Fruit fly (Drosophila melanogaster) whole organism, embryonic: Measurements from ENCODE around the gene Sps2.

Source experiments
- Bdp1 ChIP-seq: fragments of 200-800 bp; sonication (Bioruptor generic); optimal IDR thresholded peaks from 3 replicates; lab custom pipeline; 2016; ENCODE audit warnings: missing biosample characterization, missing genetic modification characterization
- C15 ChIP-seq: fragments of 200-800 bp; sonication (Bioruptor generic); IDR thresholded peaks from 3 replicates; pipeline ENCODE4 v1.3.6; 2022; ENCODE audit warnings: missing biosample characterization, missing genetic modification characterization
- CG11247 ChIP-seq: fragments of 200-800 bp; sonication (Bioruptor generic); IDR thresholded peaks from 2 replicates; pipeline ENCODE4 v1.3.6; 2022; ENCODE audit warnings: missing biosample characterization, missing genetic modification characterization
- CG11398 ChIP-seq: fragments of 200-800 bp; sonication (Bioruptor generic); optimal IDR thresholded peaks from 2 replicates; lab custom pipeline; 2016; ENCODE audit warnings: missing biosample characterization, missing genetic modification characterization
- CG11696 ChIP-seq: fragments of 200-800 bp; sonication (Bioruptor generic); IDR thresholded peaks from 2 replicates; pipeline ENCODE4 v1.3.6; 2022; ENCODE audit warnings: missing biosample characterization, missing genetic modification characterization
- CG1233 ChIP-seq: fragments of 200-800 bp; sonication (Bioruptor generic); optimal IDR thresholded peaks from 4 replicates; lab custom pipeline; 2018; ENCODE audit warnings: missing biosample characterization, mild to moderate bottlenecking, missing genetic modification characterization
- CG13287 ChIP-seq: fragments of 200-800 bp; sonication (Bioruptor generic); IDR thresholded peaks from 2 replicates; pipeline ENCODE4 v1.3.6; 2022; ENCODE audit warnings: missing biosample characterization, missing genetic modification characterization; ENCODE audit not compliant: partially characterized antibody
- CG17802 ChIP-seq: fragments of 200-800 bp; sonication (Bioruptor generic); optimal IDR thresholded peaks from 2 replicates; lab custom pipeline; 2018; ENCODE audit warnings: missing biosample characterization, mild to moderate bottlenecking, missing genetic modification characterization, moderate library complexity
- CG2116 ChIP-seq: fragments of 200-800 bp; sonication (Bioruptor generic); optimal IDR thresholded peaks from 3 replicates; lab custom pipeline; 2018; ENCODE audit warnings: missing biosample characterization, mild to moderate bottlenecking, missing genetic modification characterization
- CG2712 ChIP-seq: fragments of 200-800 bp; optimal IDR thresholded peaks from 3 replicates; lab custom pipeline; 2019; ENCODE audit warnings: missing biosample characterization, mild to moderate bottlenecking, missing genetic modification characterization, moderate library complexity
- CG30020 ChIP-seq: fragments of 200-800 bp; optimal IDR thresholded peaks from 2 replicates; lab custom pipeline; 2019; ENCODE audit warnings: missing biosample characterization, mild to moderate bottlenecking, missing genetic modification characterization, moderate library complexity
- CG30403 ChIP-seq: fragments of 200-800 bp; sonication (Bioruptor generic); optimal IDR thresholded peaks from 3 replicates; lab custom pipeline; 2016; ENCODE audit warnings: missing biosample characterization, missing genetic modification characterization
- CG4617 ChIP-seq: fragments of 200-800 bp; sonication (Bioruptor generic); optimal IDR thresholded peaks from 3 replicates; lab custom pipeline; 2016; ENCODE audit warnings: missing biosample characterization, missing genetic modification characterization, borderline replicate concordance
- CG6683 ChIP-seq: fragments of 200-800 bp; sonication (Bioruptor generic); optimal IDR thresholded peaks from 2 replicates; lab custom pipeline; 2017; ENCODE audit warnings: missing biosample characterization, mild to moderate bottlenecking, missing genetic modification characterization, missing genetic modification reagents
- CG7786 ChIP-seq: fragments of 200-800 bp; sonication (Bioruptor generic); optimal IDR thresholded peaks from 2 replicates; lab custom pipeline; 2016; ENCODE audit warnings: missing biosample characterization, missing genetic modification characterization
- CG8290 ChIP-seq, 3 experiments: fragments of 200-800 bp; sonication (Bioruptor generic); optimal IDR thresholded peaks; 2 replicates each; lab custom pipeline; 2016 to 2019; ENCODE audit warnings: missing biosample characterization in 3 of 3, missing genetic modification characterization in 3 of 3, mild to moderate bottlenecking in 2 of 3, moderate library complexity in 1 of 3
- CG9817 ChIP-seq: fragments of 200-800 bp; sonication (Bioruptor generic); optimal IDR thresholded peaks from 2 replicates; lab custom pipeline; 2018; ENCODE audit warnings: missing biosample characterization, mild to moderate bottlenecking, missing genetic modification characterization, moderate library complexity
- CTCF ChIP-seq: fragments of 200-800 bp; sonication (Bioruptor generic); optimal IDR thresholded peaks from 2 replicates; lab custom pipeline; 2017; ENCODE audit warnings: missing biosample characterization, mild to moderate bottlenecking, missing genetic modification characterization, moderate library complexity
- Deaf1 ChIP-seq: fragments of 200-800 bp; optimal IDR thresholded peaks from 3 replicates; lab custom pipeline; 2019; ENCODE audit warnings: missing biosample characterization, mild to moderate bottlenecking, missing genetic modification characterization, moderate library complexity
- Doc2 ChIP-seq: fragments of 200-800 bp; sonication (Bioruptor generic); IDR thresholded peaks from 2 replicates; pipeline ENCODE4 v1.3.6; 2022; ENCODE audit warnings: missing biosample characterization, missing genetic modification characterization
- E2f2 ChIP-seq: fragments of 200-800 bp; sonication (Bioruptor generic); IDR thresholded peaks from 2 replicates; pipeline ENCODE4 v1.3.6; 2022; ENCODE audit warnings: missing biosample characterization, missing genetic modification characterization
- Ets97D ChIP-seq: fragments of 200-800 bp; sonication (Bioruptor generic); optimal IDR thresholded peaks from 3 replicates; lab custom pipeline; 2016; ENCODE audit warnings: missing biosample characterization, missing genetic modification characterization
- H2.0 ChIP-seq: fragments of 200-800 bp; sonication (Bioruptor generic); IDR thresholded peaks from 2 replicates; pipeline ENCODE4 v1.3.6; 2022; ENCODE audit warnings: missing biosample characterization, missing genetic modification characterization
- HmgZ ChIP-seq: fragments of 200-800 bp; sonication (Bioruptor generic); optimal IDR thresholded peaks from 2 replicates; lab custom pipeline; 2018; ENCODE audit warnings: missing biosample characterization, mild to moderate bottlenecking, missing genetic modification characterization
- Hmx ChIP-seq: fragments of 200-800 bp; sonication (Bioruptor generic); optimal IDR thresholded peaks from 2 replicates; lab custom pipeline; 2016; ENCODE audit warnings: missing biosample characterization, missing genetic modification characterization
- Lhr ChIP-seq: fragments of 200-800 bp; sonication (Bioruptor generic); optimal IDR thresholded peaks from 3 replicates; lab custom pipeline; 2017; ENCODE audit warnings: mild to moderate bottlenecking, missing biosample characterization, missing genetic modification reagents, missing genetic modification characterization
- MBD-R2 ChIP-seq: fragments of 200-800 bp; sonication (Bioruptor generic); IDR thresholded peaks from 2 replicates; pipeline ENCODE4 v1.3.6; 2022; ENCODE audit warnings: missing biosample characterization, missing genetic modification characterization
- Myb ChIP-seq: fragments of 200-800 bp; sonication (Bioruptor generic); optimal IDR thresholded peaks from 2 replicates; lab custom pipeline; 2016; ENCODE audit warnings: missing biosample characterization, missing genetic modification characterization
- Ptx1 ChIP-seq: fragments of 200-800 bp; sonication (Bioruptor generic); IDR thresholded peaks from 2 replicates; pipeline ENCODE4 v1.3.6; 2022; ENCODE audit warnings: missing biosample characterization, missing genetic modification characterization
- Scr ChIP-seq: fragments of 200-800 bp; sonication (Bioruptor generic); IDR thresholded peaks from 2 replicates; pipeline ENCODE4 v1.3.6; 2022; ENCODE audit warnings: missing biosample characterization, missing genetic modification characterization; ENCODE audit not compliant: partially characterized antibody
- Sox102F ChIP-seq: fragments of 200-800 bp; sonication (Bioruptor generic); optimal IDR thresholded peaks from 2 replicates; lab custom pipeline; 2018; ENCODE audit warnings: missing biosample characterization, mild to moderate bottlenecking, missing genetic modification characterization, moderate library complexity
- ase ChIP-seq: fragments of 200-800 bp; sonication (Bioruptor generic); IDR thresholded peaks from 3 replicates; pipeline ENCODE4 v1.3.6; 2022; ENCODE audit warnings: missing biosample characterization, missing genetic modification characterization
- cas ChIP-seq: fragments of 200-800 bp; sonication (Bioruptor generic); IDR thresholded peaks from 2 replicates; pipeline ENCODE4 v1.3.6; 2022; ENCODE audit warnings: missing biosample characterization, missing genetic modification characterization
- chinmo ChIP-seq: fragments of 200-800 bp; sonication (Bioruptor generic); IDR thresholded peaks from 4 replicates; pipeline ENCODE4 v1.3.6; 2022; ENCODE audit warnings: missing biosample characterization, missing genetic modification characterization; ENCODE audit not compliant: partially characterized antibody
- crc ChIP-seq: fragments of 200-800 bp; sonication (Bioruptor generic); optimal IDR thresholded peaks from 2 replicates; lab custom pipeline; 2016; ENCODE audit warnings: missing biosample characterization, missing genetic modification characterization
- dati ChIP-seq: fragments of 200-800 bp; sonication (Bioruptor generic); IDR thresholded peaks from 2 replicates; pipeline ENCODE4 v1.3.6; 2022; ENCODE audit warnings: missing biosample characterization, missing genetic modification characterization
- ems ChIP-seq: fragments of 200-800 bp; sonication (Bioruptor generic); optimal IDR thresholded peaks from 3 replicates; lab custom pipeline; 2016; ENCODE audit warnings: missing biosample characterization, missing genetic modification characterization
- ewg ChIP-seq: fragments of 200-800 bp; sonication (Bioruptor generic); optimal IDR thresholded peaks from 3 replicates; lab custom pipeline; 2017; ENCODE audit warnings: mild to moderate bottlenecking, missing biosample characterization, missing genetic modification reagents, missing genetic modification characterization
- fd102C ChIP-seq: fragments of 200-800 bp; sonication (Bioruptor generic); optimal IDR thresholded peaks from 2 replicates; lab custom pipeline; 2018; ENCODE audit warnings: missing biosample characterization, mild to moderate bottlenecking, missing genetic modification characterization, moderate library complexity
- jing ChIP-seq: fragments of 200-800 bp; sonication (Bioruptor generic); optimal IDR thresholded peaks from 2 replicates; lab custom pipeline; 2018; ENCODE audit warnings: missing biosample characterization, mild to moderate bottlenecking, missing genetic modification characterization
- pfk ChIP-seq: fragments of 200-800 bp; sonication (Bioruptor generic); optimal IDR thresholded peaks from 2 replicates; lab custom pipeline; 2018; ENCODE audit warnings: missing biosample characterization, mild to moderate bottlenecking, missing genetic modification characterization, moderate library complexity
- pnt ChIP-seq: fragments of 200-800 bp; sonication (Bioruptor generic); optimal IDR thresholded peaks from 3 replicates; lab custom pipeline; 2016; ENCODE audit warnings: missing biosample characterization, missing genetic modification characterization
- psq ChIP-seq: fragments of 200-800 bp; sonication (Bioruptor generic); optimal IDR thresholded peaks from 2 replicates; lab custom pipeline; 2017; ENCODE audit warnings: missing biosample characterization, missing genetic modification characterization
- pzg ChIP-seq: fragments of 200-800 bp; sonication (Bioruptor generic); optimal IDR thresholded peaks from 3 replicates; lab custom pipeline; 2018; ENCODE audit warnings: missing biosample characterization, mild to moderate bottlenecking, missing genetic modification characterization, moderate library complexity
- row ChIP-seq: fragments of 200-800 bp; sonication (Bioruptor generic); IDR thresholded peaks from 3 replicates; pipeline ENCODE4 v1.3.6; 2022; ENCODE audit warnings: missing biosample characterization, missing genetic modification characterization
- schlank ChIP-seq: fragments of 200-800 bp; sonication (Bioruptor generic); optimal IDR thresholded peaks from 2 replicates; lab custom pipeline; 2018; ENCODE audit warnings: missing biosample characterization, mild to moderate bottlenecking, missing genetic modification characterization
- sim ChIP-seq: fragments of 200-800 bp; sonication (Bioruptor generic); IDR thresholded peaks from 2 replicates; pipeline ENCODE4 v1.3.6; 2022; ENCODE audit warnings: missing biosample characterization, missing genetic modification characterization
- sima ChIP-seq: fragments of 200-800 bp; sonication (Bioruptor generic); optimal IDR thresholded peaks from 2 replicates; lab custom pipeline; 2016; ENCODE audit warnings: missing biosample characterization, missing genetic modification characterization
- sna ChIP-seq: fragments of 200-800 bp; sonication (Bioruptor generic); IDR thresholded peaks from 2 replicates; pipeline ENCODE4 v1.3.6; 2022; ENCODE audit warnings: missing biosample characterization, missing genetic modification characterization; ENCODE audit not compliant: partially characterized antibody
- tgo ChIP-seq: fragments of 200-800 bp; sonication (Bioruptor generic); IDR thresholded peaks from 3 replicates; pipeline ENCODE4 v1.3.6; 2022; ENCODE audit warnings: missing biosample characterization, missing genetic modification characterization
- vvl ChIP-seq: fragments of 200-800 bp; sonication (Bioruptor generic); IDR thresholded peaks from 2 replicates; pipeline ENCODE4 v1.3.6; 2022; ENCODE audit warnings: missing biosample characterization, missing genetic modification characterization
- yki ChIP-seq: fragments of >200 bp; optimal IDR thresholded peaks from 3 replicates; lab custom pipeline; 2018

The Sps2 gene

DNA sequence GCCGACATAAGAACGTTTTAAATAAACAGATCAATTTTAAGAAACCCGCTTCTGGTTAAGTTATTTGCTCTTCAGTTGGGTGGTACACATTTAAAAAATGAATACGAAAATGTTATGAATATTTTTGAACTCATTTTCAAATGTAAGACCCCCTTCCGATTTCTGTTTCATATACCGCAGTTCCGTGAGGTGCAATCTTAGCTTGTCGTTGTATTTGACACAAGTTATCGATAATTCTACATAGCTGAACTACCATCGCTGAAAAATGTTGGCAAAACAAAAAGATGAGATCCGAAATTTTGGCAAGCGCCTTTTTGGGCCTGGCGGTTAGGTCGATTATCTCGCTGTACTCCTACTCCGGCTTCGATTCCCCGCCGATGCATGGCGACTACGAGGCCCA, 37.5 kb downstream of the Sps2 start, which contains the start of gene gny (continued):
- peak; percentile 47 for TF ChIP-seq CG4617 (GFP tag; lab: Kevin White, UChicago)
- no peak for TF ChIP-seq cas (GFP tag; lab: Robert Waterston, UW)
- no peak for TF ChIP-seq Bdp1 (GFP tag; lab: Kevin White, UChicago)
- TF ChIP-seq pzg (GFP tag; lab: Kevin White, UChicago): peak; percentile 81
- TF ChIP-seq CG30020 (tag; lab: Kevin White, UChicago): peak; percentile 97
- no peak for TF ChIP-seq CG11398 (GFP tag; lab: Kevin White, UChicago)
- TF ChIP-seq CG9817 (tag; lab: Kevin White, UChicago): no peak
- peak; percentile 35 for TF ChIP-seq CG2116 (GFP tag; lab: Kevin White, UChicago)
- no peak for TF ChIP-seq Sox102F (GFP tag; lab: Kevin White, UChicago)
- no peak for TF ChIP-seq CG2712
- TF ChIP-seq schlank (tag; lab: Kevin White, UChicago): no peak
- no peak for TF ChIP-seq dati (GFP tag; lab: Robert Waterston, UW)
- no peak for TF ChIP-seq H2.0 (GFP tag; lab: Robert Waterston, UW)
- no peak for TF ChIP-seq CG11696 (GFP tag; lab: Robert Waterston, UW)
- 0 out of 4 replicates have a peak, but pooled peaks have one; percentile 25 for TF ChIP-seq chinmo (GFP tag; lab: Robert Waterston, UW)
- no peak for TF ChIP-seq CG6683 (GFP tag; lab: Kevin White, UChicago)
- TF ChIP-seq CG1233: no peak
- TF ChIP-seq E2f2: peak; percentile 77
- TF ChIP-seq ems: no peak
- peak; percentile 97 for TF ChIP-seq pfk (GFP tag; lab: Kevin White, UChicago)
- no peak for TF ChIP-seq CTCF (GFP tag; lab: Kevin White, UChicago)
- no peak for TF ChIP-seq sna (GFP tag; lab: Robert Waterston, UW)
- no peak for TF ChIP-seq Deaf1 (tag; lab: Kevin White, UChicago)
- no peak for TF ChIP-seq ewg (GFP tag; lab: Kevin White, UChicago)
- TF ChIP-seq psq (GFP tag; lab: Kevin White, UChicago): no peak
- no peak for TF ChIP-seq CG30403 (GFP tag; lab: Kevin White, UChicago)
- peak; percentile 26; the same call in 1 of the 3 replicates for TF ChIP-seq row
- TF ChIP-seq vvl (GFP tag; lab: Robert Waterston, UW): no peak
- no peak for TF ChIP-seq fd102C (GFP tag; lab: Kevin White, UChicago)
- peak; percentile 42; the same call in 1 of the 2 replicates for TF ChIP-seq CG13287 (GFP tag; lab: Robert Waterston, UW)
- TF ChIP-seq Scr: peak; percentile 29
- peak; percentile 88 for TF ChIP-seq MBD-R2
- TF ChIP-seq Hmx (GFP tag; lab: Kevin White, UChicago): no peak
- TF ChIP-seq Myb (GFP tag; lab: Kevin White, UChicago): peak; percentile 82
- TF ChIP-seq Lhr (GFP tag; lab: Kevin White, UChicago): peak; percentile 15
- TF ChIP-seq Doc2 (GFP tag; lab: Robert Waterston, UW): no peak
- TF ChIP-seq crc (GFP tag; lab: Kevin White, UChicago): no peak
- no peak for TF ChIP-seq pnt
- no peak for TF ChIP-seq CG8290 (GFP tag; optimal IDR thresholded peaks at IDR 0.05; lab: Kevin White, UChicago)
- peak in 1 of 2 experiments; percentile 61 for TF ChIP-seq CG8290 (tag; optimal IDR thresholded peaks at IDR 0.05; lab: Kevin White, UChicago)
- TF ChIP-seq HmgZ (tag; lab: Kevin White, UChicago): peak; percentile 32
- TF ChIP-seq jing: no peak
- TF ChIP-seq Ptx1 (GFP tag; lab: Robert Waterston, UW): no peak
- TF ChIP-seq Ets97D: peak; percentile 26
- no peak for TF ChIP-seq ase (GFP tag; lab: Robert Waterston, UW)
- no peak for TF ChIP-seq sima (GFP tag; lab: Kevin White, UChicago)
- TF ChIP-seq yki: no peak
- TF ChIP-seq CG17802 (tag; lab: Kevin White, UChicago): peak; percentile 37
- no peak for TF ChIP-seq C15 (GFP tag; lab: Robert Waterston, UW)
- no peak for TF ChIP-seq CG11247 (GFP tag; lab: Robert Waterston, UW)
- TF ChIP-seq tgo (GFP tag; lab: Robert Waterston, UW): no peak
- TF ChIP-seq CG7786 (GFP tag; lab: Kevin White, UChicago): no peak
- TF ChIP-seq sim (GFP tag; lab: Robert Waterston, UW): no peak
